Fruit fly (Drosophila melanogaster): Measurements from ENCODE around the gene Pop1.

Pop1 gene

DNA sequence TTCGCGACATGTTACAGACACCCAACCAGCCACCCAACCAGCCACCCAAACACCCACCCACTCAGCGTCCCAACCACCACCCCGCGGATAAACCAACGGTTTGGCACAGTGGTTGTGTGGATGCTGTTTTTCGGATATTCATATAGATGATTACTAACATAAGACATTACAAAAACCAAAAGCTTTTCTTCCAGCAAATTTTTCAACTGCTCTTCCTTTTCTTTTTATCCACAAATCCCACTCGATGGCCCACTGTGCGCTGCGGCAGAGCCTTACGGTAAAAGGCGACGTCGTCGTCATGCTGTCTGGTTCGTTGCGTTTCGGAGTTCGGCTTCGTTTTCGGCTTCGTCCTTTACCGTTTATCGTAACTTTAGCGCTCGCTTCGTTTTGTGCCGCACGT, 16.1 kb downstream of the Pop1 start (continued):
- no peak for TF ChIP-seq CG1529 (GFP tag; optimal IDR thresholded peaks at IDR 0.05)
- TF ChIP-seq Mrtf (GFP tag; IDR thresholded peaks at IDR 0.05) = peak; percentile 69
- TF ChIP-seq CG8924 (tag; optimal IDR thresholded peaks at IDR 0.05) = peak; percentile 27
- TF ChIP-seq vfl (GFP tag; optimal IDR thresholded peaks at IDR 0.05) = peak; percentile 39
- peak; percentile 57; the same call in 2 of the 3 replicates for TF ChIP-seq CG14050 (GFP tag; IDR thresholded peaks at IDR 0.05)
- TF ChIP-seq pita (GFP tag; optimal IDR thresholded peaks at IDR 0.05) = no peak
- TF ChIP-seq CG2678 (tag; optimal IDR thresholded peaks at IDR 0.05) = peak; percentile 72
- TF ChIP-seq Pdp1 (GFP tag; optimal IDR thresholded peaks at IDR 0.05) = peak in 1 of 2 experiments; percentile 42
- no peak for TF ChIP-seq CG13123 (GFP tag; optimal IDR thresholded peaks at IDR 0.05)
- peak; percentile 42 for TF ChIP-seq zfh2 (GFP tag; optimal IDR thresholded peaks at IDR 0.05)
- no peak for TF ChIP-seq Dref (GFP tag; IDR thresholded peaks at IDR 0.05)
- TF ChIP-seq CG15601 (tag; optimal IDR thresholded peaks at IDR 0.05) = no peak
- TF ChIP-seq CG7786 (GFP tag; optimal IDR thresholded peaks at IDR 0.05) = peak; percentile 61
- TF ChIP-seq bsh (GFP tag; optimal IDR thresholded peaks at IDR 0.05) = peak in 1 of 2 experiments; percentile 70
- TF ChIP-seq tna (GFP tag; IDR thresholded peaks at IDR 0.05; ENCODE audit: partially characterized antibody) = no peak
- peak; percentile 61 for TF ChIP-seq CG11247 (GFP tag; IDR thresholded peaks at IDR 0.05)
- TF ChIP-seq Xbp1 (GFP tag; optimal IDR thresholded peaks at IDR 0.05) = peak; percentile 50
- TF ChIP-seq caup (GFP tag; optimal IDR thresholded peaks at IDR 0.05; ENCODE audit: severe bottlenecking) = peak; percentile 70
- no peak for TF ChIP-seq sim (GFP tag; IDR thresholded peaks at IDR 0.05)
- TF ChIP-seq scrt (GFP tag; optimal IDR thresholded peaks at IDR 0.05) = peak; percentile 76
- no peak for TF ChIP-seq CG16813 (GFP tag; IDR thresholded peaks at IDR 0.05; ENCODE audit: partially characterized antibody)
- no peak for TF ChIP-seq Sry-β (GFP tag; optimal IDR thresholded peaks at IDR 0.05)
- TF ChIP-seq ab (GFP tag; optimal IDR thresholded peaks at IDR 0.05) = no peak
- TF ChIP-seq CG34224 (GFP tag; IDR thresholded peaks at IDR 0.05; ENCODE audit: partially characterized antibody) = no peak
- peak; percentile 18 for TF ChIP-seq CG34376 (GFP tag; optimal IDR thresholded peaks at IDR 0.05)
- no peak for TF ChIP-seq vnd (GFP tag; IDR thresholded peaks at IDR 0.05; ENCODE audit: partially characterized antibody)
- no peak for TF ChIP-seq BEAF-32 (GFP tag; optimal IDR thresholded peaks at IDR 0.05)
- peak; percentile 4 for TF ChIP-seq btn (GFP tag; optimal IDR thresholded peaks at IDR 0.05)
- no peak for TF ChIP-seq NC2α (GFP tag; optimal IDR thresholded peaks at IDR 0.05)
- no peak for TF ChIP-seq CG32767 (GFP tag; IDR thresholded peaks at IDR 0.05)
- TF ChIP-seq CG9817 (tag; optimal IDR thresholded peaks at IDR 0.05) = peak; percentile 43
- no peak for TF ChIP-seq Doc3 (GFP tag; IDR thresholded peaks at IDR 0.05; ENCODE audit: partially characterized antibody)
- TF ChIP-seq ATbp (GFP tag; optimal IDR thresholded peaks at IDR 0.05) = peak; percentile 48
- TF ChIP-seq Dip2 (GFP tag; IDR thresholded peaks at IDR 0.05) = no peak
- no peak for TF ChIP-seq CG9876 (GFP tag; optimal IDR thresholded peaks at IDR 0.05)
- peak; percentile 15 for TF ChIP-seq CG17802 (tag; optimal IDR thresholded peaks at IDR 0.05)
- TF ChIP-seq CG15696 (tag; optimal IDR thresholded peaks at IDR 0.05) = no peak
- no peak for TF ChIP-seq CG8359 (GFP tag; optimal IDR thresholded peaks at IDR 0.05; ENCODE audit: borderline replicate concordance)
- TF ChIP-seq Neu2 (GFP tag; optimal IDR thresholded peaks at IDR 0.05; ENCODE audit: borderline replicate concordance) = no peak
- peak; percentile 39 for TF ChIP-seq Fer2 (tag; optimal IDR thresholded peaks at IDR 0.05)
- TF ChIP-seq Camta (GFP tag; optimal IDR thresholded peaks at IDR 0.05) = no peak
- TF ChIP-seq CG43689 (GFP tag; IDR thresholded peaks at IDR 0.05) = no peak
- no peak for TF ChIP-seq CG3995 (GFP tag; optimal IDR thresholded peaks at IDR 0.05)
- no peak; the same call in 1 of the 2 replicates for TF ChIP-seq stc (GFP tag; IDR thresholded peaks at IDR 0.05)
- TF ChIP-seq HmgD (GFP tag; optimal IDR thresholded peaks at IDR 0.05) = peak; percentile 37
- TF ChIP-seq ham (GFP tag; IDR thresholded peaks at IDR 0.05) = 0 out of 2 replicates have a peak, but pooled peaks have one; percentile 14
- TF ChIP-seq HLH3B (GFP tag; IDR thresholded peaks at IDR 0.05) = peak; percentile 78
- TF ChIP-seq GATAe (GFP tag; conservative IDR thresholded peaks at IDR 0.05) = no peak
- TF ChIP-seq sqz (GFP tag; optimal IDR thresholded peaks at IDR 0.05) = no peak
- peak; percentile 80 for TF ChIP-seq Ets65A (GFP tag)
